Worm (Caenorhabditis elegans): ENCODE measurements around the gene itr-1.
"Not testable (repeated sequence)": the region's sequence is repeated elsewhere in the genome, so short reads cannot be mapped to it uniquely, and the experiment has no call there.

Gene itr-1

ce11 chrIV:7674874-7675273, at the start of gene itr-1:
Gene itr-1, plus strand, starts transcription at chrIV:7675174.
- TF ChIP-seq sem-2 (GFP tag; optimal IDR thresholded peaks at IDR 0.05) (no peak), ztf-11 (tag; optimal IDR thresholded peaks at IDR 0.05) (no peak)

ce11 chrIV:7628942-7629341, 46.0 kb upstream of the itr-1 start, which contains the start of gene F45E4.5:
Gene F45E4.5, minus strand, starts transcription at chrIV:7629042.
- no peak for TF ChIP-seq pha-4 (tag; optimal IDR thresholded peaks at IDR 0.05)
- TF ChIP-seq hlh-1 (tag; optimal IDR thresholded peaks at IDR 0.05) = no peak
- no peak for TF ChIP-seq elt-1 (tag; optimal IDR thresholded peaks at IDR 0.05; ENCODE audit: borderline replicate concordance, insufficient read depth)
- no peak for TF ChIP-seq sptf-1 (tag; optimal IDR thresholded peaks at IDR 0.05)
- no peak for TF ChIP-seq lin-13 (tag; optimal IDR thresholded peaks at IDR 0.05)
- no peak for TF ChIP-seq sem-2 (GFP tag; optimal IDR thresholded peaks at IDR 0.05)
- no peak for TF ChIP-seq drap-1 (GFP tag; optimal IDR thresholded peaks at IDR 0.05)
- TF ChIP-seq mab-5 (tag; optimal IDR thresholded peaks at IDR 0.05) = no peak
- TF ChIP-seq ceh-43 (GFP tag; optimal IDR thresholded peaks at IDR 0.05) = no peak
- no peak for TF ChIP-seq bed-3 (GFP tag; optimal IDR thresholded peaks at IDR 0.05)
- no peak for TF ChIP-seq ztf-11 (tag; optimal IDR thresholded peaks at IDR 0.05)
- no peak for TF ChIP-seq unc-39 (tag; optimal IDR thresholded peaks at IDR 0.05)
- TF ChIP-seq flh-1 (GFP tag; optimal IDR thresholded peaks at IDR 0.05) = no peak
- TF ChIP-seq unc-120 (tag; optimal IDR thresholded peaks at IDR 0.05; ENCODE audit: poor library complexity, severe bottlenecking) = no peak
- no peak for TF ChIP-seq ceh-39 (tag; optimal IDR thresholded peaks at IDR 0.05)
- no peak for TF ChIP-seq ces-1 (GFP tag; optimal IDR thresholded peaks at IDR 0.05)
- no peak for TF ChIP-seq tbx-8 (GFP tag; optimal IDR thresholded peaks at IDR 0.05)
- no peak for TF ChIP-seq snpc-4 (tag; optimal IDR thresholded peaks at IDR 0.05)
- no peak for TF ChIP-seq nhr-2 (tag; optimal IDR thresholded peaks at IDR 0.05)

ce11 chrIV:7632535-7632934, 42.4 kb upstream of the itr-1 start, which contains the start of gene F45E4.6:
Gene F45E4.6, minus strand, starts transcription at chrIV:7632548.
- no peak for TF ChIP-seq M03D4.4 (tag; optimal IDR thresholded peaks at IDR 0.05)
- peak; percentile 28 for TF ChIP-seq mls-2 (tag; optimal IDR thresholded peaks at IDR 0.05)
- TF ChIP-seq ces-1 (GFP tag; optimal IDR thresholded peaks at IDR 0.05) = peak; percentile 89

- TF ChIP-seq nhr-2 (tag; optimal IDR thresholded peaks at IDR 0.05) = no peak
- TF ChIP-seq sem-2 (GFP tag; optimal IDR thresholded peaks at IDR 0.05) = no peak
- no peak for TF ChIP-seq elt-3 (tag; optimal IDR thresholded peaks at IDR 0.05)
- TF ChIP-seq snpc-4 (tag; optimal IDR thresholded peaks at IDR 0.05) = no peak
- peak; percentile 24 for TF ChIP-seq lin-32 (GFP tag; optimal IDR thresholded peaks at IDR 0.05)
Measured at ce11 chrIV:7633020-7633419, 42.0 kb upstream of the itr-1 start, which contains the start of gene plp-1. Gene plp-1, plus strand, starts transcription at chrIV:7633360.

ce11 chrIV:7634578-7634977, 40.4 kb upstream of the itr-1 start, which contains the start of gene warf-1:
Gene warf-1, plus strand, starts transcription at chrIV:7634786.
- TF ChIP-seq ham-2 (GFP tag; optimal IDR thresholded peaks at IDR 0.05); elt-3 (tag; optimal IDR thresholded peaks at IDR 0.05); elt-1 (tag; optimal IDR thresholded peaks at IDR 0.05; ENCODE audit: borderline replicate concordance, insufficient read depth): not testable (repeated sequence)

ce11 chrIV:7641758-7642157, 33.2 kb upstream of the itr-1 start, which contains the start of gene nep-16:
Gene nep-16, minus strand, starts transcription at chrIV:7641858.
- TF ChIP-seq unc-62 (GFP tag; optimal IDR thresholded peaks at IDR 0.05) (no peak), lin-32 (GFP tag; optimal IDR thresholded peaks at IDR 0.05) (no peak), snpc-4 (tag; optimal IDR thresholded peaks at IDR 0.05) (no peak), zip-8 (tag; optimal IDR thresholded peaks at IDR 0.05) (no peak), ceh-43 (GFP tag; optimal IDR thresholded peaks at IDR 0.05) (no peak), drap-1 (GFP tag; optimal IDR thresholded peaks at IDR 0.05) (no peak), ceh-83 (GFP tag; optimal IDR thresholded peaks at IDR 0.05) (no peak), bed-3 (GFP tag; optimal IDR thresholded peaks at IDR 0.05) (no peak), elt-3 (tag; optimal IDR thresholded peaks at IDR 0.05) (no peak), blmp-1 (tag; optimal IDR thresholded peaks at IDR 0.05) (no peak), ztf-11 (tag; optimal IDR thresholded peaks at IDR 0.05) (no peak), sptf-1 (tag; optimal IDR thresholded peaks at IDR 0.05) (no peak), elt-1 (tag; optimal IDR thresholded peaks at IDR 0.05; ENCODE audit: borderline replicate concordance, insufficient read depth) (no peak), unc-39 (tag; optimal IDR thresholded peaks at IDR 0.05) (no peak), nhr-237 (tag; optimal IDR thresholded peaks at IDR 0.05) (no peak), mab-5 (tag; optimal IDR thresholded peaks at IDR 0.05) (no peak), nhr-28 (tag; optimal IDR thresholded peaks at IDR 0.05) (no peak), flh-1 (GFP tag; optimal IDR thresholded peaks at IDR 0.05) (no peak), unc-120 (tag; optimal IDR thresholded peaks at IDR 0.05; ENCODE audit: poor library complexity, severe bottlenecking) (no peak)

Measured in whole organism, mixed stage, embryonic.